Worm (Caenorhabditis elegans) whole organism, young adult: ENCODE measurements around the gene hlh-14.
A peak's percentile ranks its signal among the peaks of the same experiment; 100 is the strongest.

ENCODE experiments used
- B0261.1 ChIP-seq: sonication (generic microtip); optimal IDR thresholded peaks from 2 replicates; lab custom pipeline; 2016; ENCODE audit warnings: mild to moderate bottlenecking, missing genetic modification characterization, moderate library complexity, missing compliant biosample characterization
- D2030.7 ChIP-seq: fragments of 200-800 bp; sonication (Bioruptor generic); IDR thresholded peaks from 2 replicates; pipeline ENCODE4 v1.3.6; 2022; ENCODE audit warnings: missing genetic modification reagents, missing genetic modification characterization, missing compliant biosample characterization
- F10E7.11 ChIP-seq: sonication (generic microtip); optimal IDR thresholded peaks from 2 replicates; lab custom pipeline; 2017; ENCODE audit warnings: mild to moderate bottlenecking, missing genetic modification characterization, moderate library complexity, missing compliant biosample characterization
- F37B4.10 ChIP-seq: fragments of 200-800 bp; sonication (Bioruptor generic); IDR thresholded peaks from 2 replicates; pipeline ENCODE4 v1.3.6; 2022; ENCODE audit warnings: missing genetic modification characterization, missing compliant biosample characterization
- F55B11.4 ChIP-seq: sonication (generic microtip); optimal IDR thresholded peaks from 2 replicates; lab custom pipeline; 2016; ENCODE audit warnings: missing compliant biosample characterization, missing genetic modification characterization, borderline replicate concordance; ENCODE audit not compliant: insufficient read depth
- F57C9.4 ChIP-seq: sonication (generic microtip); optimal IDR thresholded peaks from 2 replicates; lab custom pipeline; 2017; ENCODE audit warnings: mild to moderate bottlenecking, missing genetic modification characterization, missing compliant biosample characterization
- K11D2.4 ChIP-seq: fragments of 200-800 bp; sonication (Bioruptor generic); IDR thresholded peaks from 2 replicates; pipeline ENCODE4 v1.3.6; 2022; ENCODE audit warnings: missing genetic modification reagents, missing genetic modification characterization, missing compliant biosample characterization
- K12H6.12 ChIP-seq: fragments of 200-800 bp; sonication (Bioruptor generic); optimal IDR thresholded peaks from 2 replicates; lab custom pipeline; 2018; ENCODE audit warnings: mild to moderate bottlenecking, missing genetic modification characterization, missing compliant biosample characterization
- Y53G8AR.9 ChIP-seq: fragments of 200-800 bp; sonication (Bioruptor generic); conservative IDR thresholded peaks from 2 replicates; pipeline ENCODE4 v1.3.6; 2022; ENCODE audit warnings: missing genetic modification reagents, missing genetic modification characterization, missing compliant biosample characterization
- Y95B8A.8 ChIP-seq: fragments of 200-800 bp; sonication (Bioruptor generic); IDR thresholded peaks from 2 replicates; pipeline ENCODE4 v1.3.6; 2022; ENCODE audit warnings: missing genetic modification reagents, missing genetic modification characterization, missing compliant biosample characterization
- akir-1 ChIP-seq: fragments of 200-800 bp; sonication (Bioruptor generic); optimal IDR thresholded peaks from 2 replicates; lab custom pipeline; 2018; ENCODE audit warnings: mild to moderate bottlenecking, missing genetic modification characterization, moderate library complexity, missing compliant biosample characterization
- aptf-2 ChIP-seq: fragments of 200-800 bp; sonication (Bioruptor generic); conservative IDR thresholded peaks from 2 replicates; pipeline ENCODE4 v1.3.6; 2022; ENCODE audit warnings: missing genetic modification reagents, missing genetic modification characterization, missing compliant biosample characterization
- athp-1 ChIP-seq: sonication (generic microtip); optimal IDR thresholded peaks from 2 replicates; lab custom pipeline; 2017; ENCODE audit warnings: mild to moderate bottlenecking, missing genetic modification characterization, missing compliant biosample characterization
- attf-6 ChIP-seq: fragments of 200-800 bp; sonication (Bioruptor generic); IDR thresholded peaks from 2 replicates; pipeline ENCODE4 v1.3.6; 2022; ENCODE audit warnings: missing genetic modification reagents, missing genetic modification characterization, missing compliant biosample characterization
- bed-1 ChIP-seq: fragments of 200-800 bp; sonication (Bioruptor generic); IDR thresholded peaks from 2 replicates; pipeline ENCODE4 v1.3.6; 2022; ENCODE audit warnings: missing genetic modification reagents, missing genetic modification characterization, missing compliant biosample characterization
- bed-2 ChIP-seq: fragments of 200-800 bp; sonication (Bioruptor generic); IDR thresholded peaks from 2 replicates; pipeline ENCODE4 v1.3.6; 2022; ENCODE audit warnings: missing genetic modification reagents, missing genetic modification characterization, missing compliant biosample characterization
- cebp-1 ChIP-seq, 2 experiments: fragments of 200-800 bp in 1 of 2; sonication (Bioruptor generic) in 1 of 2; sonication (generic microtip) in 1 of 2; IDR thresholded peaks in 1 of 2; optimal IDR thresholded peaks in 1 of 2; 2 replicates each; pipeline versions ENCODE4 v1.3.6 to Lab custom; 2017 to 2022; ENCODE audit warnings: missing compliant biosample characterization in 2 of 2, missing genetic modification characterization in 2 of 2, mild to moderate bottlenecking in 1 of 2, missing genetic modification reagents in 1 of 2, moderate library complexity in 1 of 2
- cebp-2 ChIP-seq: fragments of 200-800 bp; sonication (Bioruptor generic); IDR thresholded peaks from 2 replicates; pipeline ENCODE4 v1.3.6; 2022; ENCODE audit warnings: missing genetic modification characterization, missing compliant biosample characterization
- ceh-40 ChIP-seq: fragments of 200-800 bp; sonication (Bioruptor generic); IDR thresholded peaks from 2 replicates; pipeline ENCODE4 v1.3.6; 2022; ENCODE audit warnings: missing genetic modification characterization, missing compliant biosample characterization
- ceh-91 ChIP-seq: fragments of 200-800 bp; sonication (Bioruptor generic); IDR thresholded peaks from 2 replicates; pipeline ENCODE4 v1.3.6; 2022; ENCODE audit warnings: missing genetic modification reagents, missing genetic modification characterization, missing compliant biosample characterization
- dox-1 ChIP-seq: fragments of 200-800 bp; sonication (Bioruptor generic); IDR thresholded peaks from 2 replicates; pipeline ENCODE4 v1.3.6; 2022; ENCODE audit warnings: missing genetic modification reagents, missing genetic modification characterization, missing compliant biosample characterization
- egrh-3 ChIP-seq: fragments of 200-800 bp; sonication (Bioruptor generic); IDR thresholded peaks from 2 replicates; pipeline ENCODE4 v1.3.6; 2022; ENCODE audit warnings: missing genetic modification reagents, missing genetic modification characterization, missing compliant biosample characterization
- hlh-26 ChIP-seq: fragments of 200-800 bp; sonication (Bioruptor generic); conservative IDR thresholded peaks from 2 replicates; pipeline ENCODE4 v1.3.6; 2022; ENCODE audit warnings: missing genetic modification reagents, missing genetic modification characterization, missing compliant biosample characterization
- hmg-20 ChIP-seq: fragments of 200-800 bp; sonication (Bioruptor generic); IDR thresholded peaks from 2 replicates; pipeline ENCODE4 v1.3.6; 2022; ENCODE audit warnings: missing genetic modification reagents, missing genetic modification characterization, missing compliant biosample characterization
- hrde-1 ChIP-seq: sonication (generic microtip); optimal IDR thresholded peaks from 2 replicates; lab custom pipeline; 2016; ENCODE audit warnings: missing genetic modification characterization, mild to moderate bottlenecking, missing compliant biosample characterization, moderate library complexity, missing genotype, missing genetic modification reagents, borderline replicate concordance
- hsf-1 ChIP-seq: fragments of 200-800 bp; sonication (Bioruptor generic); IDR thresholded peaks from 2 replicates; pipeline ENCODE4 v1.3.6; 2022; ENCODE audit warnings: missing genetic modification reagents, missing genetic modification characterization, missing compliant biosample characterization
- let-607 ChIP-seq, 2 experiments: fragments of 200-800 bp in 1 of 2; sonication (Bioruptor generic) in 1 of 2; sonication (generic microtip) in 1 of 2; optimal IDR thresholded peaks; 2 replicates each; lab custom pipeline; 2016 to 2018; ENCODE audit warnings: mild to moderate bottlenecking in 2 of 2, missing compliant biosample characterization in 2 of 2, missing genetic modification characterization in 2 of 2, moderate library complexity in 2 of 2, missing genotype in 1 of 2
- lin-26 ChIP-seq: fragments of 200-800 bp; sonication (Bioruptor generic); IDR thresholded peaks from 2 replicates; pipeline ENCODE4 v1.3.6; 2022; ENCODE audit warnings: missing genetic modification reagents, missing genetic modification characterization, missing compliant biosample characterization
- lin-54 ChIP-seq: fragments of 200-800 bp; sonication (Bioruptor generic); optimal IDR thresholded peaks from 2 replicates; lab custom pipeline; 2018; ENCODE audit warnings: mild to moderate bottlenecking, missing genetic modification characterization, missing compliant biosample characterization
- lir-1 ChIP-seq: fragments of 200-800 bp; sonication (Bioruptor generic); conservative IDR thresholded peaks from 2 replicates; pipeline ENCODE4 v1.3.6; 2022; ENCODE audit warnings: missing genetic modification reagents, missing genetic modification characterization, missing compliant biosample characterization
- lsy-27 ChIP-seq: sonication (generic microtip); optimal IDR thresholded peaks from 2 replicates; lab custom pipeline; 2017; ENCODE audit warnings: missing genetic modification characterization, mild to moderate bottlenecking, missing compliant biosample characterization, antibody characterized with exemption, missing genotype, borderline replicate concordance; ENCODE audit not compliant: insufficient read depth
- madf-6 ChIP-seq: fragments of 200-800 bp; sonication (Bioruptor generic); IDR thresholded peaks from 2 replicates; pipeline ENCODE4 v1.3.6; 2022; ENCODE audit warnings: missing genetic modification reagents, missing genetic modification characterization, missing compliant biosample characterization
- mel-28 ChIP-seq: sonication (generic microtip); optimal IDR thresholded peaks from 2 replicates; lab custom pipeline; 2016; ENCODE audit warnings: borderline replicate concordance, mild to moderate bottlenecking, missing genetic modification characterization, missing compliant biosample characterization
- nfya-1 ChIP-seq: sonication (generic microtip); optimal IDR thresholded peaks from 2 replicates; lab custom pipeline; 2017; ENCODE audit warnings: antibody characterized with exemption, missing compliant biosample characterization, missing genetic modification characterization, borderline replicate concordance; ENCODE audit not compliant: insufficient read depth
- nfya-2 ChIP-seq: fragments of 200-800 bp; sonication (Bioruptor generic); IDR thresholded peaks from 2 replicates; pipeline ENCODE4 v1.3.6; 2022; ENCODE audit warnings: missing genetic modification reagents, missing genetic modification characterization, missing compliant biosample characterization
- nhr-27 ChIP-seq: fragments of 200-800 bp; sonication (Bioruptor generic); optimal IDR thresholded peaks from 2 replicates; lab custom pipeline; 2018; ENCODE audit warnings: mild to moderate bottlenecking, missing genetic modification characterization, moderate library complexity, missing compliant biosample characterization
- pha-4 ChIP-seq: fragments of 150-350 bp; sonication (generic microtip); optimal IDR thresholded peaks from 2 replicates; lab custom pipeline; 2014; ENCODE audit warnings: missing biosample characterization, missing genetic modification reagents, missing genetic modification characterization
- rcor-1 ChIP-seq: fragments of 200-800 bp; sonication (Bioruptor generic); IDR thresholded peaks from 2 replicates; pipeline ENCODE4 v1.3.6; 2022; ENCODE audit warnings: missing genetic modification reagents, missing genetic modification characterization, missing compliant biosample characterization
- rec-8 ChIP-seq, 2 experiments: sonication (generic microtip); optimal IDR thresholded peaks; 2 replicates each; lab custom pipeline; 2016; ENCODE audit warnings: mild to moderate bottlenecking in 2 of 2, missing genetic modification characterization in 2 of 2, missing genetic modification reagents in 2 of 2, missing genotype in 2 of 2, missing biosample characterization in 1 of 2, missing compliant biosample characterization in 1 of 2, moderate library complexity in 1 of 2
- unc-130 ChIP-seq: sonication (generic microtip); optimal IDR thresholded peaks from 2 replicates; lab custom pipeline; 2016; ENCODE audit warnings: missing genetic modification reagents, missing genetic modification characterization, missing compliant biosample characterization
- unc-62 ChIP-seq: fragments of 150-350 bp; optimal IDR thresholded peaks from 2 replicates; lab custom pipeline; 2014; ENCODE audit warnings: missing biosample characterization, missing genetic modification reagents, missing genetic modification characterization
- xnd-1 ChIP-seq: sonication (generic microtip); optimal IDR thresholded peaks from 2 replicates; lab custom pipeline; 2016; ENCODE audit warnings: missing genotype, missing genetic modification reagents, missing genetic modification characterization, missing compliant biosample characterization
- zim-3 ChIP-seq: sonication (generic microtip); optimal IDR thresholded peaks from 2 replicates; lab custom pipeline; 2017; ENCODE audit warnings: mild to moderate bottlenecking, missing genetic modification characterization, moderate library complexity, missing compliant biosample characterization
- ztf-18 ChIP-seq: sonication (generic microtip); optimal IDR thresholded peaks from 2 replicates; lab custom pipeline; 2016; ENCODE audit warnings: missing genotype, mild to moderate bottlenecking, missing genetic modification characterization, missing compliant biosample characterization
- ztf-3 ChIP-seq: fragments of 200-800 bp; sonication (Bioruptor generic); optimal IDR thresholded peaks from 2 replicates; lab custom pipeline; 2018; ENCODE audit warnings: mild to moderate bottlenecking, missing genetic modification characterization, missing compliant biosample characterization
- ztf-6 ChIP-seq: fragments of 200-800 bp; sonication (Bioruptor generic); IDR thresholded peaks from 2 replicates; pipeline ENCODE4 v1.3.6; 2022; ENCODE audit warnings: missing genetic modification reagents, missing genetic modification characterization, missing compliant biosample characterization

Gene hlh-14

DNA sequence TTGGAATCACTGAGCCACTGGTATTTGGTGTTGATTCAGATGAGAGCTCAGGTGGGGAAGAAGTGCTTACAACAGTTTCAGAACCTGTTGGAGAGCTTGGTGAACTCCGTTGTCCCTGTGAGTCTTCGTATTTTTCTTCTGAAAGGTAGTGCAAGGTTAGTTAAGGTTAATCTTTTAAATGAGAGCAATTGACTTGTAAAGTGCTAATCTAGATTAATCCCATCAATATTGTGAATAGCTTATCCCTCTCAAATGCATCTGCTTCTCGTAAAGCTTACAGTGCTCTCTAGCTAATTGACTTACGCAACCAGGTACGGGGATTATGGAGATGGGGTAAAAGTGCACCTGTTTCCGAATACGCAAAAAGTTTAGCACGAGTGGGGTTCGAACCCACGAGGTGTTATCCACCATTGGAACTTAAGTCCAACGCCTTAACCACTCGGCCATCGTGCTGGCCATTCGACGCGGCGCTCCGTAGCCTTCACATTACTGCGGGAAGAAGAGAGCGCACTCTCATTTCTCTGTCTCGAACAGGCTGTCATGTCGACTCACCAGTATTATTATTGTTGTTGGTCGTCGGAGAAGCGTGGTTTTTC is 34.0 kb upstream of the hlh-14 start (continued):
- TF ChIP-seq lsy-27: no peak
- peak; percentile 73 for TF ChIP-seq dox-1 (GFP tag; lab: Robert Waterston, UW)
- TF ChIP-seq F37B4.10 (GFP tag; lab: Robert Waterston, UW): no peak
- TF ChIP-seq attf-6 (GFP tag; lab: Robert Waterston, UW): peak; percentile 24; the same call in 1 of the 2 replicates
- no peak for TF ChIP-seq nfya-1 (tag; lab: Kevin White, UChicago)
- no peak for TF ChIP-seq hsf-1 (GFP tag; lab: Robert Waterston, UW)
- peak; percentile 57 for TF ChIP-seq madf-6 (GFP tag; lab: Robert Waterston, UW)
- TF ChIP-seq hmg-20 (GFP tag; lab: Robert Waterston, UW): no peak
- TF ChIP-seq xnd-1 (tag; lab: Kevin White, UChicago): no peak
- no peak for TF ChIP-seq F55B11.4
- no peak for TF ChIP-seq bed-2 (GFP tag; lab: Robert Waterston, UW)
- peak; percentile 33; the same call in 1 of the 2 replicates for TF ChIP-seq egrh-3 (GFP tag; lab: Robert Waterston, UW)
- no peak for TF ChIP-seq ztf-3
- TF ChIP-seq K12H6.12 (tag; lab: Kevin White, UChicago): peak; percentile 13
- TF ChIP-seq Y95B8A.8 (GFP tag; lab: Robert Waterston, UW): no peak
- peak; percentile 90 for TF ChIP-seq B0261.1 (tag; lab: Kevin White, UChicago)
- TF ChIP-seq lir-1: 0 out of 2 replicates have a peak, but pooled peaks have one; percentile 8
- peak; percentile 54 for TF ChIP-seq zim-3 (tag; lab: Kevin White, UChicago)
- no peak for TF ChIP-seq ceh-91 (GFP tag; lab: Robert Waterston, UW)
- TF ChIP-seq bed-1 (GFP tag; lab: Robert Waterston, UW): no peak
- TF ChIP-seq rec-8 (tag; optimal IDR thresholded peaks at IDR 0.05; lab: Kevin White, UChicago): peak; percentile 16 to 63
- TF ChIP-seq cebp-1 (GFP tag; IDR thresholded peaks at IDR 0.05; lab: Robert Waterston, UW): no peak
- no peak for TF ChIP-seq cebp-1 (tag; optimal IDR thresholded peaks at IDR 0.05; lab: Kevin White, UChicago)
- TF ChIP-seq F10E7.11: no peak
- no peak for TF ChIP-seq aptf-2 (GFP tag; lab: Robert Waterston, UW)
- no peak for TF ChIP-seq mel-28 (tag; lab: Kevin White, UChicago)
- no peak for TF ChIP-seq lin-54 (GFP tag; lab: Kevin White, UChicago)
- TF ChIP-seq hrde-1 (tag; lab: Kevin White, UChicago): no peak
- TF ChIP-seq rcor-1 (GFP tag; lab: Robert Waterston, UW): peak; percentile 64
- no peak for TF ChIP-seq pha-4 (tag; lab: Kevin White, UChicago)
- peak; percentile 58 for TF ChIP-seq ztf-18 (tag; lab: Kevin White, UChicago)
- peak; percentile 73; the same call in 1 of the 2 replicates for TF ChIP-seq ztf-6 (GFP tag; lab: Robert Waterston, UW)
- no peak for TF ChIP-seq nhr-27 (tag; lab: Kevin White, UChicago)
- no peak for TF ChIP-seq ceh-40
- TF ChIP-seq K11D2.4 (GFP tag; lab: Robert Waterston, UW): 0 out of 2 replicates have a peak, but pooled peaks have one; percentile 54
- TF ChIP-seq Y53G8AR.9 (GFP tag; lab: Robert Waterston, UW): 0 out of 2 replicates have a peak, but pooled peaks have one; percentile 57
- TF ChIP-seq hlh-26 (GFP tag; lab: Robert Waterston, UW): no peak
- no peak for TF ChIP-seq F57C9.4
- no peak for TF ChIP-seq unc-62 (GFP tag; lab: Kevin White, UChicago)
- no peak for TF ChIP-seq let-607 (tag; optimal IDR thresholded peaks at IDR 0.05; lab: Kevin White, UChicago)
- TF ChIP-seq D2030.7 (GFP tag; lab: Robert Waterston, UW): no peak
- no peak for TF ChIP-seq akir-1
- TF ChIP-seq lin-26 (GFP tag; lab: Robert Waterston, UW): peak; percentile 86
- TF ChIP-seq nfya-2 (GFP tag; lab: Robert Waterston, UW): no peak
- no peak for TF ChIP-seq athp-1 (tag; lab: Kevin White, UChicago)
- no peak for TF ChIP-seq cebp-2 (GFP tag; lab: Robert Waterston, UW)
- no peak for TF ChIP-seq unc-130 (GFP tag; lab: Kevin White, UChicago)
